Fruit fly (Drosophila melanogaster) whole organism, embryonic: ENCODE data around the gene CG32079.
A peak's percentile ranks its signal among the peaks of the same experiment; 100 is the strongest.

Source experiments
- ATbp ChIP-seq: fragments of 200-800 bp; sonication (Bioruptor generic); optimal IDR thresholded peaks from 2 replicates; lab custom pipeline; 2017; ENCODE audit warnings: missing biosample characterization, mild to moderate bottlenecking, missing genetic modification characterization, missing genetic modification reagents
- Bgb ChIP-seq: fragments of 200-800 bp; sonication (Bioruptor generic); IDR thresholded peaks from 2 replicates; pipeline ENCODE4 v1.3.6; 2022; ENCODE audit warnings: missing biosample characterization, missing genetic modification characterization; ENCODE audit not compliant: partially characterized antibody
- CG10209 ChIP-seq: fragments of 200-800 bp; sonication (Bioruptor generic); optimal IDR thresholded peaks from 3 replicates; lab custom pipeline; 2017; ENCODE audit warnings: missing biosample characterization, mild to moderate bottlenecking, missing genetic modification characterization, missing genetic modification reagents
- CG11093 ChIP-seq: fragments of 200-800 bp; sonication (Bioruptor generic); IDR thresholded peaks from 3 replicates; pipeline ENCODE4 v1.3.6; 2022; ENCODE audit warnings: missing biosample characterization, missing genetic modification characterization
- CG12155 ChIP-seq: fragments of 200-800 bp; sonication (Bioruptor generic); optimal IDR thresholded peaks from 3 replicates; lab custom pipeline; 2016; ENCODE audit warnings: missing biosample characterization, missing genetic modification characterization
- CG12659 ChIP-seq: fragments of 200-800 bp; sonication (Bioruptor generic); optimal IDR thresholded peaks from 3 replicates; lab custom pipeline; 2017; ENCODE audit warnings: mild to moderate bottlenecking, missing biosample characterization, missing genetic modification reagents, missing genetic modification characterization
- CG12744 ChIP-seq: fragments of 200-800 bp; sonication (Bioruptor generic); optimal IDR thresholded peaks from 2 replicates; lab custom pipeline; 2016; ENCODE audit warnings: missing biosample characterization, missing genetic modification characterization
- CG12942 ChIP-seq: fragments of 200-800 bp; sonication (Bioruptor generic); optimal IDR thresholded peaks from 3 replicates; lab custom pipeline; 2016; ENCODE audit warnings: missing biosample characterization, missing genetic modification characterization
- CG13123 ChIP-seq: fragments of 200-800 bp; sonication (Bioruptor generic); optimal IDR thresholded peaks from 2 replicates; lab custom pipeline; 2016; ENCODE audit warnings: missing biosample characterization, missing genetic modification characterization
- CG13894 ChIP-seq: fragments of 200-800 bp; sonication (Bioruptor generic); optimal IDR thresholded peaks from 3 replicates; lab custom pipeline; 2018; ENCODE audit warnings: missing biosample characterization, mild to moderate bottlenecking, missing genetic modification characterization, moderate library complexity
- CG15601 ChIP-seq: fragments of 200-800 bp; sonication (Bioruptor generic); optimal IDR thresholded peaks from 3 replicates; lab custom pipeline; 2019; ENCODE audit warnings: missing biosample characterization, mild to moderate bottlenecking, missing genetic modification characterization, moderate library complexity
- CG17359 ChIP-seq: fragments of 200-800 bp; sonication (Bioruptor generic); optimal IDR thresholded peaks from 3 replicates; lab custom pipeline; 2018; ENCODE audit warnings: missing biosample characterization, mild to moderate bottlenecking, missing genetic modification characterization, moderate library complexity
- CG17829 ChIP-seq: fragments of 200-800 bp; optimal IDR thresholded peaks from 2 replicates; lab custom pipeline; 2019; ENCODE audit warnings: missing biosample characterization, mild to moderate bottlenecking, missing genetic modification characterization, moderate library complexity
- CG18476 ChIP-seq: fragments of 200-800 bp; sonication (Bioruptor generic); optimal IDR thresholded peaks from 2 replicates; lab custom pipeline; 2016; ENCODE audit warnings: missing biosample characterization, mild to moderate bottlenecking, missing genetic modification characterization
- CG2120 ChIP-seq: fragments of 200-800 bp; sonication (Bioruptor generic); optimal IDR thresholded peaks from 3 replicates; lab custom pipeline; 2016; ENCODE audit warnings: missing biosample characterization, missing genetic modification characterization
- CG30403 ChIP-seq: fragments of 200-800 bp; sonication (Bioruptor generic); optimal IDR thresholded peaks from 3 replicates; lab custom pipeline; 2016; ENCODE audit warnings: missing biosample characterization, missing genetic modification characterization
- CG34376 ChIP-seq: fragments of 200-800 bp; sonication (Bioruptor generic); optimal IDR thresholded peaks from 2 replicates; lab custom pipeline; 2018; ENCODE audit warnings: missing biosample characterization, mild to moderate bottlenecking, missing genetic modification characterization
- CG3995 ChIP-seq: fragments of 200-800 bp; sonication (Bioruptor generic); optimal IDR thresholded peaks from 3 replicates; lab custom pipeline; 2016; ENCODE audit warnings: missing biosample characterization, missing genetic modification characterization
- CG4617 ChIP-seq: fragments of 200-800 bp; sonication (Bioruptor generic); optimal IDR thresholded peaks from 3 replicates; lab custom pipeline; 2016; ENCODE audit warnings: missing biosample characterization, missing genetic modification characterization, borderline replicate concordance
- CG5180 ChIP-seq: fragments of 200-800 bp; sonication (Bioruptor generic); optimal IDR thresholded peaks from 3 replicates; lab custom pipeline; 2017; ENCODE audit warnings: missing biosample characterization, missing genetic modification characterization, mild to moderate bottlenecking, moderate library complexity, missing genetic modification reagents
- CG6689 ChIP-seq: fragments of 200-800 bp; sonication (Bioruptor generic); IDR thresholded peaks from 2 replicates; pipeline ENCODE4 v1.3.6; 2022; ENCODE audit warnings: missing biosample characterization, missing genetic modification characterization
- CG7357 ChIP-seq: fragments of 200-800 bp; sonication (Bioruptor generic); IDR thresholded peaks from 3 replicates; pipeline ENCODE4 v1.3.6; 2022; ENCODE audit warnings: missing biosample characterization, missing genetic modification characterization
- CG8924 ChIP-seq: fragments of 200-800 bp; optimal IDR thresholded peaks from 3 replicates; lab custom pipeline; 2019; ENCODE audit warnings: missing biosample characterization, mild to moderate bottlenecking, missing genetic modification characterization, moderate library complexity
- CG9876 ChIP-seq: fragments of 200-800 bp; sonication (Bioruptor generic); optimal IDR thresholded peaks from 2 replicates; lab custom pipeline; 2016; ENCODE audit warnings: missing biosample characterization, missing genetic modification characterization
- D19A ChIP-seq: fragments of 200-800 bp; optimal IDR thresholded peaks from 3 replicates; lab custom pipeline; 2019; ENCODE audit warnings: missing biosample characterization, mild to moderate bottlenecking, missing genetic modification characterization, moderate library complexity
- E2f2 ChIP-seq: fragments of 200-800 bp; sonication (Bioruptor generic); IDR thresholded peaks from 2 replicates; pipeline ENCODE4 v1.3.6; 2022; ENCODE audit warnings: missing biosample characterization, missing genetic modification characterization
- Max ChIP-seq: fragments of 200-800 bp; sonication (Bioruptor generic); optimal IDR thresholded peaks from 2 replicates; lab custom pipeline; 2016; ENCODE audit warnings: missing biosample characterization, mild to moderate bottlenecking, missing genetic modification characterization
- Opbp ChIP-seq: fragments of 200-800 bp; sonication (Bioruptor generic); IDR thresholded peaks from 3 replicates; pipeline ENCODE4 v1.3.6; 2022; ENCODE audit warnings: missing biosample characterization, missing genetic modification characterization; ENCODE audit not compliant: partially characterized antibody
- Trl ChIP-seq, 3 experiments: fragments of >200 bp in 2 of 3; fragments of 200-800 bp in 1 of 3; sonication (Bioruptor generic) in 1 of 3; optimal IDR thresholded peaks; 2 replicates in 1 of 3; 3 replicates in 2 of 3; lab custom pipeline; 2016 to 2017; ENCODE audit warnings: missing biosample characterization in 1 of 3, missing genetic modification characterization in 1 of 3
- bsh ChIP-seq, 2 experiments: fragments of 200-800 bp; sonication (Bioruptor generic); optimal IDR thresholded peaks; 2 replicates each; lab custom pipeline; 2017 to 2018; ENCODE audit warnings: mild to moderate bottlenecking in 2 of 2, missing biosample characterization in 2 of 2, missing genetic modification characterization in 2 of 2, moderate library complexity in 1 of 2
- corto ChIP-seq: fragments of 200-800 bp; sonication (Bioruptor generic); optimal IDR thresholded peaks from 2 replicates; lab custom pipeline; 2016; ENCODE audit warnings: missing biosample characterization, mild to moderate bottlenecking, missing genetic modification characterization, moderate library complexity
- dmrt11E ChIP-seq: fragments of 200-800 bp; sonication (Bioruptor generic); optimal IDR thresholded peaks from 3 replicates; lab custom pipeline; 2018; ENCODE audit warnings: missing biosample characterization, mild to moderate bottlenecking, missing genetic modification characterization, moderate library complexity
- ewg ChIP-seq: fragments of 200-800 bp; sonication (Bioruptor generic); optimal IDR thresholded peaks from 3 replicates; lab custom pipeline; 2017; ENCODE audit warnings: mild to moderate bottlenecking, missing biosample characterization, missing genetic modification reagents, missing genetic modification characterization
- gcm ChIP-seq: fragments of 200-800 bp; sonication (Bioruptor generic); optimal IDR thresholded peaks from 2 replicates; lab custom pipeline; 2019; ENCODE audit warnings: missing biosample characterization, mild to moderate bottlenecking, missing genetic modification characterization, moderate library complexity
- kay ChIP-seq: fragments of 200-800 bp; sonication (Bioruptor generic); optimal IDR thresholded peaks from 2 replicates; lab custom pipeline; 2016; ENCODE audit warnings: missing biosample characterization, missing genetic modification characterization
- ken ChIP-seq: fragments of 200-800 bp; sonication (Bioruptor generic); IDR thresholded peaks from 3 replicates; pipeline ENCODE4 v1.3.6; 2022; ENCODE audit warnings: missing biosample characterization, missing genetic modification characterization
- lola ChIP-seq, 3 experiments: fragments of >200 bp in 2 of 3; fragments of 200-800 bp in 1 of 3; sonication (Bioruptor generic) in 1 of 3; optimal IDR thresholded peaks; 2 replicates each; lab custom pipeline; 2017 to 2019; ENCODE audit warnings: missing biosample characterization in 3 of 3, missing genetic modification characterization in 3 of 3, mild to moderate bottlenecking in 1 of 3, moderate library complexity in 1 of 3
- nmo ChIP-seq: fragments of 200-800 bp; sonication (Bioruptor generic); optimal IDR thresholded peaks from 2 replicates; lab custom pipeline; 2018; ENCODE audit warnings: missing biosample characterization, mild to moderate bottlenecking, missing genetic modification characterization, moderate library complexity
- odd ChIP-seq: fragments of 200-800 bp; sonication (Bioruptor generic); optimal IDR thresholded peaks from 2 replicates; lab custom pipeline; 2017; ENCODE audit warnings: missing biosample characterization, mild to moderate bottlenecking, missing genetic modification characterization
- pb ChIP-seq: fragments of 200-800 bp; sonication (Bioruptor generic); optimal IDR thresholded peaks from 3 replicates; lab custom pipeline; 2016; ENCODE audit warnings: missing biosample characterization, missing genetic modification characterization
- salm ChIP-seq: fragments of 200-800 bp; sonication (Bioruptor generic); optimal IDR thresholded peaks from 2 replicates; lab custom pipeline; 2018; ENCODE audit warnings: missing biosample characterization, mild to moderate bottlenecking, missing genetic modification characterization
- sisA ChIP-seq: fragments of 200-800 bp; sonication (Bioruptor generic); IDR thresholded peaks from 2 replicates; pipeline ENCODE4 v1.3.6; 2022; ENCODE audit warnings: missing biosample characterization, missing genetic modification characterization
- slp2 ChIP-seq: fragments of 200-800 bp; sonication (Bioruptor generic); optimal IDR thresholded peaks from 2 replicates; lab custom pipeline; 2016; ENCODE audit warnings: missing biosample characterization, missing genetic modification characterization
- tna ChIP-seq: fragments of 200-800 bp; sonication (Bioruptor generic); IDR thresholded peaks from 2 replicates; pipeline ENCODE4 v1.3.6; 2022; ENCODE audit warnings: missing biosample characterization, missing genetic modification characterization; ENCODE audit not compliant: partially characterized antibody
- vnd ChIP-seq: fragments of 200-800 bp; sonication (Bioruptor generic); IDR thresholded peaks from 3 replicates; pipeline ENCODE4 v1.3.6; 2022; ENCODE audit warnings: missing biosample characterization, missing genetic modification characterization; ENCODE audit not compliant: partially characterized antibody
- vvl ChIP-seq: fragments of 200-800 bp; sonication (Bioruptor generic); IDR thresholded peaks from 2 replicates; pipeline ENCODE4 v1.3.6; 2022; ENCODE audit warnings: missing biosample characterization, missing genetic modification characterization
- zfh1 ChIP-seq: fragments of 200-800 bp; sonication (Bioruptor generic); IDR thresholded peaks from 3 replicates; pipeline ENCODE4 v1.3.6; 2022; ENCODE audit warnings: missing biosample characterization, missing genetic modification characterization

CG32079 gene

dm6 chr3L:11074043-11074853, 48.9 kb downstream of the CG32079 start, which contains the start of the genes Pfdn2 and Noc1 (continued):
- TF ChIP-seq dmrt11E (tag; lab: Kevin White, UChicago), result peak; percentile 68
- no peak for TF ChIP-seq CG11093 (GFP tag; lab: Robert Waterston, UW)
- TF ChIP-seq CG12744, result no peak
- TF ChIP-seq CG7357, result peak; percentile 49; the same call in 1 of the 3 replicates
- no peak for TF ChIP-seq CG5180 (GFP tag; lab: Kevin White, UChicago)
- TF ChIP-seq vnd (GFP tag; lab: Robert Waterston, UW), result 0 out of 3 replicates have a peak, but pooled peaks have one; percentile 12
- TF ChIP-seq lola (GFP tag; optimal IDR thresholded peaks at IDR 0.05; lab: Kevin White, UChicago), result peak in 1 of 3 experiments; percentile 61
- TF ChIP-seq CG8924 (tag; lab: Kevin White, UChicago), result peak; percentile 50
- no peak for TF ChIP-seq CG18476 (GFP tag; lab: Kevin White, UChicago)
- TF ChIP-seq CG12659 (GFP tag; lab: Kevin White, UChicago), result peak; percentile 74
- peak; percentile 70 for TF ChIP-seq CG2120 (GFP tag; lab: Kevin White, UChicago)
- peak; percentile 53 for TF ChIP-seq ewg (GFP tag; lab: Kevin White, UChicago)
- TF ChIP-seq odd (GFP tag; lab: Kevin White, UChicago), result no peak
- no peak for TF ChIP-seq CG13894 (tag; lab: Kevin White, UChicago)
- TF ChIP-seq slp2 (GFP tag; lab: Kevin White, UChicago), result no peak
- TF ChIP-seq E2f2 (GFP tag; lab: Robert Waterston, UW), result no peak
- TF ChIP-seq CG12942 (GFP tag; lab: Kevin White, UChicago), result peak; percentile 56
- TF ChIP-seq kay (GFP tag; lab: Kevin White, UChicago), result no peak
- no peak for TF ChIP-seq CG9876 (GFP tag; lab: Kevin White, UChicago)
- no peak for TF ChIP-seq corto (GFP tag; lab: Kevin White, UChicago)
- peak; percentile 52; the same call in 2 of the 3 replicates for TF ChIP-seq zfh1
- peak; percentile 60 for TF ChIP-seq CG3995
- TF ChIP-seq CG6689, result peak; percentile 36; the same call in 1 of the 2 replicates
- no peak for TF ChIP-seq Trl (optimal IDR thresholded peaks at IDR 0.05; lab: Kevin White, UChicago)
- TF ChIP-seq Trl (GFP tag; optimal IDR thresholded peaks at IDR 0.05; lab: Kevin White, UChicago), result peak; percentile 32
- no peak; the same call in 1 of the 2 replicates for TF ChIP-seq Bgb (GFP tag; lab: Robert Waterston, UW)
- TF ChIP-seq salm, result peak; percentile 12
- TF ChIP-seq ken (GFP tag; lab: Robert Waterston, UW), result no peak
- no peak for TF ChIP-seq Opbp (GFP tag; lab: Robert Waterston, UW)
- no peak for TF ChIP-seq CG34376 (GFP tag; lab: Kevin White, UChicago)
- no peak for TF ChIP-seq ATbp (GFP tag; lab: Kevin White, UChicago)
- no peak for TF ChIP-seq pb (GFP tag; lab: Kevin White, UChicago)
- peak; percentile 54 for TF ChIP-seq Max (GFP tag; lab: Kevin White, UChicago)
- TF ChIP-seq CG4617 (GFP tag; lab: Kevin White, UChicago), result peak; percentile 59
- peak; percentile 59 for TF ChIP-seq sisA (GFP tag; lab: Robert Waterston, UW)
- TF ChIP-seq CG17829, result peak; percentile 55
- no peak for TF ChIP-seq CG13123
- no peak for TF ChIP-seq CG15601 (tag; lab: Kevin White, UChicago)
- TF ChIP-seq nmo (GFP tag; lab: Kevin White, UChicago), result peak; percentile 81
- TF ChIP-seq CG17359 (tag; lab: Kevin White, UChicago), result no peak
- peak; percentile 26; the same call in 1 of the 2 replicates for TF ChIP-seq vvl (GFP tag; lab: Robert Waterston, UW)
- peak; percentile 54 for TF ChIP-seq CG12155 (GFP tag; lab: Kevin White, UChicago)
- no peak for TF ChIP-seq tna
- peak; percentile 73 for TF ChIP-seq CG30403 (GFP tag; lab: Kevin White, UChicago)
- no peak for TF ChIP-seq D19A (tag; lab: Kevin White, UChicago)
- TF ChIP-seq CG10209 (GFP tag; lab: Kevin White, UChicago), result peak; percentile 50
- TF ChIP-seq gcm (GFP tag; lab: Kevin White, UChicago), result no peak
- TF ChIP-seq bsh (GFP tag; optimal IDR thresholded peaks at IDR 0.05; lab: Kevin White, UChicago), result peak in 1 of 2 experiments; percentile 62
